Fruit fly (Drosophila melanogaster): ENCODE results near the gene Pen.

The Pen gene

DNA sequence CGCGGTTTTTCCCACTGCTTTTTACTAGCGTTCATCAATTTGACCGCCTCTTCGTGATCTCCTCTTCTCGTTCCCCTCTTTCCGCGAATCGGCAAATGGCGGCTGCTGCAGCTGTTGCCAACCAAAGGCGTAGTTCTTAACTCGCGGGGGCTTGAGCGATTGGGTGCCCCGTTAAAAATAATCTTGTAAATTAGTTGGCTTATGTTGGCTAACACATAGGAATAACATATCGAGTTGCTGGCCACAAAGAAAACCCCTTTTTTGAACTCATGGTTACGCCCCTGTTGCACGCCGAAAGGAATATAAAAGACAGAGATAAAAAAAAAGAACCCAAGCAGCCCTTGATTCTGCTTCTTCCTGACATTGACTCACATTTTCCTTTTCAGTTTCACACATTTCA lies 536 bp downstream of the Pen start (continued):
- TF ChIP-seq CG6791 (GFP tag; IDR thresholded peaks at IDR 0.05; ENCODE audit: partially characterized antibody) (0 out of 3 replicates have a peak, but pooled peaks have one; percentile 13), CG16813 (GFP tag; IDR thresholded peaks at IDR 0.05; ENCODE audit: partially characterized antibody) (no peak), nom (GFP tag; optimal IDR thresholded peaks at IDR 0.05) (peak; percentile 91), Doc3 (GFP tag; IDR thresholded peaks at IDR 0.05; ENCODE audit: partially characterized antibody) (no peak), Elba2 (GFP tag; optimal IDR thresholded peaks at IDR 0.05) (no peak), Dip3 (GFP tag; optimal IDR thresholded peaks at IDR 0.05) (peak; percentile 27), zfh2 (GFP tag; optimal IDR thresholded peaks at IDR 0.05) (no peak), Doc2 (GFP tag; IDR thresholded peaks at IDR 0.05) (no peak), CG18619 (GFP tag; optimal IDR thresholded peaks at IDR 0.05) (peak; percentile 6), cad (GFP tag; optimal IDR thresholded peaks at IDR 0.05) (no peak), CG31365 (tag; optimal IDR thresholded peaks at IDR 0.05) (no peak), abd-A (tag; optimal IDR thresholded peaks at IDR 0.05) (no peak), NC2β (GFP tag; optimal IDR thresholded peaks at IDR 0.05) (peak; percentile 24), lov (optimal IDR thresholded peaks at IDR 0.05) (no peak), lov (GFP tag; IDR thresholded peaks at IDR 0.05) (peak; percentile 94), Trl (optimal IDR thresholded peaks at IDR 0.05) (no peak), Trl (GFP tag; optimal IDR thresholded peaks at IDR 0.05) (peak; percentile 79), CG18011 (GFP tag; optimal IDR thresholded peaks at IDR 0.05) (no peak), ssp (GFP tag; IDR thresholded peaks at IDR 0.05) (peak; percentile 76), CG11696 (GFP tag; IDR thresholded peaks at IDR 0.05) (peak; percentile 56; the same call in 1 of the 2 replicates), CG3407 (GFP tag; optimal IDR thresholded peaks at IDR 0.05) (peak; percentile 35), unc-4 (GFP tag; IDR thresholded peaks at IDR 0.05; ENCODE audit: partially characterized antibody) (no peak), prd (optimal IDR thresholded peaks at IDR 0.05) (no peak), prd (GFP tag; IDR thresholded peaks at IDR 0.05) (peak; percentile 93), ind (GFP tag; optimal IDR thresholded peaks at IDR 0.05) (peak; percentile 60), CG15514 (GFP tag; optimal IDR thresholded peaks at IDR 0.05) (no peak), hb (GFP tag; IDR thresholded peaks at IDR 0.05; ENCODE audit: partially characterized antibody) (no peak), ftz-f1 (GFP tag; optimal IDR thresholded peaks at IDR 0.05) (no peak), Mrtf (GFP tag; IDR thresholded peaks at IDR 0.05) (peak; percentile 71), CG4424 (GFP tag; optimal IDR thresholded peaks at IDR 0.05) (peak; percentile 85), CG12155 (GFP tag; optimal IDR thresholded peaks at IDR 0.05) (peak; percentile 48), corto (GFP tag; optimal IDR thresholded peaks at IDR 0.05) (peak; percentile 77), C15 (GFP tag; IDR thresholded peaks at IDR 0.05) (peak; percentile 38; the same call in 1 of the 3 replicates), yki (optimal IDR thresholded peaks at IDR 0.05) (no peak), ERR (GFP tag; optimal IDR thresholded peaks at IDR 0.05) (peak; percentile 21), emc (GFP tag; optimal IDR thresholded peaks at IDR 0.05) (no peak), CG11247 (GFP tag; IDR thresholded peaks at IDR 0.05) (peak; percentile 77), H2.0 (GFP tag; IDR thresholded peaks at IDR 0.05) (peak; percentile 84), Awh (GFP tag; IDR thresholded peaks at IDR 0.05) (peak; percentile 88), CG30020 (tag; optimal IDR thresholded peaks at IDR 0.05) (no peak), z (GFP tag; IDR thresholded peaks at IDR 0.05) (no peak), cg (GFP tag; optimal IDR thresholded peaks at IDR 0.05) (no peak), CG17568 (GFP tag; optimal IDR thresholded peaks at IDR 0.05) (no peak), gsb-n (tag; optimal IDR thresholded peaks at IDR 0.05) (peak; percentile 67), CG12104 (GFP tag; optimal IDR thresholded peaks at IDR 0.05) (peak; percentile 22), pros (GFP tag; optimal IDR thresholded peaks at IDR 0.05) (no peak), ATbp (GFP tag; optimal IDR thresholded peaks at IDR 0.05) (peak; percentile 67), CG2678 (tag; optimal IDR thresholded peaks at IDR 0.05) (peak; percentile 64), chinmo (GFP tag; IDR thresholded peaks at IDR 0.05; ENCODE audit: partially characterized antibody) (no peak), CG12219 (GFP tag; optimal IDR thresholded peaks at IDR 0.05) (peak; percentile 65), Oaz (GFP tag; IDR thresholded peaks at IDR 0.05) (no peak; the same call in 1 of the 2 replicates), CG15011 (GFP tag; optimal IDR thresholded peaks at IDR 0.05) (no peak)
